Fruit fly (Drosophila melanogaster): ENCODE data around the gene Cen.

Gene Cen

dm6 chr2L:20645394-20645869, 36.2 kb downstream of the Cen start, which contains the start of the genes phr6-4 and CG2608 (continued):
- peak; percentile 91 for TF ChIP-seq CG12155 (GFP tag; optimal IDR thresholded peaks at IDR 0.05)
- TF ChIP-seq CG12299 (tag; optimal IDR thresholded peaks at IDR 0.05): peak; percentile 91
- peak; percentile 90 for TF ChIP-seq nerfin-1 (tag; optimal IDR thresholded peaks at IDR 0.05)
- TF ChIP-seq zen (tag; optimal IDR thresholded peaks at IDR 0.05): peak; percentile 80
- TF ChIP-seq slou (GFP tag; optimal IDR thresholded peaks at IDR 0.05): peak; percentile 87
- peak; percentile 95 for TF ChIP-seq CG2120 (GFP tag; optimal IDR thresholded peaks at IDR 0.05)
- peak; percentile 96 for TF ChIP-seq CG2678 (tag; optimal IDR thresholded peaks at IDR 0.05)
- TF ChIP-seq hb (GFP tag; IDR thresholded peaks at IDR 0.05; ENCODE audit: partially characterized antibody): no peak
- TF ChIP-seq Oaz (GFP tag; IDR thresholded peaks at IDR 0.05): peak; percentile 82
- TF ChIP-seq Lim3 (GFP tag; IDR thresholded peaks at IDR 0.05): 0 out of 2 replicates have a peak, but pooled peaks have one; percentile 43
- peak; percentile 72 for TF ChIP-seq CG8089 (GFP tag; optimal IDR thresholded peaks at IDR 0.05)
- TF ChIP-seq Sin3A (optimal IDR thresholded peaks at IDR 0.05): no peak
- peak; percentile 91 for TF ChIP-seq twi (tag; optimal IDR thresholded peaks at IDR 0.05)
- TF ChIP-seq MESR4 (GFP tag; optimal IDR thresholded peaks at IDR 0.05): peak; percentile 22
- TF ChIP-seq slbo (GFP tag; IDR thresholded peaks at IDR 0.05): peak; percentile 92
- TF ChIP-seq ttk (GFP tag; IDR thresholded peaks at IDR 0.05): peak; percentile 81
- peak; percentile 59 for TF ChIP-seq gcm2 (GFP tag; optimal IDR thresholded peaks at IDR 0.05)
- TF ChIP-seq cwo (GFP tag; optimal IDR thresholded peaks at IDR 0.05): peak; percentile 81
- no peak for TF ChIP-seq HLH4C (GFP tag; IDR thresholded peaks at IDR 0.05; ENCODE audit: partially characterized antibody)
- peak; percentile 90 for TF ChIP-seq Dbx (GFP tag; IDR thresholded peaks at IDR 0.05)
- no peak for TF ChIP-seq yki (optimal IDR thresholded peaks at IDR 0.05)
- peak; percentile 85 for TF ChIP-seq E2f1 (GFP tag; IDR thresholded peaks at IDR 0.05)
- no peak for TF ChIP-seq tll (GFP tag; optimal IDR thresholded peaks at IDR 0.05)
- TF ChIP-seq CG1603 (tag; optimal IDR thresholded peaks at IDR 0.05): peak; percentile 77
- TF ChIP-seq pzg (GFP tag; optimal IDR thresholded peaks at IDR 0.05): peak; percentile 37
- peak; percentile 89 for TF ChIP-seq CG16815 (GFP tag; optimal IDR thresholded peaks at IDR 0.05)
- peak; percentile 54 for TF ChIP-seq CG15073 (GFP tag; optimal IDR thresholded peaks at IDR 0.05)
- TF ChIP-seq org-1 (GFP tag; optimal IDR thresholded peaks at IDR 0.05): peak; percentile 84
- TF ChIP-seq h (optimal IDR thresholded peaks at IDR 0.05): no peak
- peak; percentile 97 for TF ChIP-seq CoRest (tag; optimal IDR thresholded peaks at IDR 0.05)
- peak; percentile 36 for TF ChIP-seq Sry-δ (GFP tag; optimal IDR thresholded peaks at IDR 0.05)
- TF ChIP-seq dmrt11E (tag; optimal IDR thresholded peaks at IDR 0.05): peak; percentile 94
- no peak for TF ChIP-seq CG16779 (GFP tag; IDR thresholded peaks at IDR 0.05)
- peak; percentile 93 for TF ChIP-seq Fer1 (GFP tag; optimal IDR thresholded peaks at IDR 0.05)
- TF ChIP-seq CG8388 (GFP tag; optimal IDR thresholded peaks at IDR 0.05): peak; percentile 92
- TF ChIP-seq Poxn (GFP tag; IDR thresholded peaks at IDR 0.05): peak; percentile 65; the same call in 1 of the 2 replicates
- peak; percentile 96 for TF ChIP-seq CG7839 (tag; optimal IDR thresholded peaks at IDR 0.05)
- TF ChIP-seq emc (GFP tag; optimal IDR thresholded peaks at IDR 0.05): peak; percentile 62
- peak; percentile 85 for TF ChIP-seq Gug (GFP tag; IDR thresholded peaks at IDR 0.05)
- peak; percentile 90 for TF ChIP-seq D19A (tag; optimal IDR thresholded peaks at IDR 0.05)
- no peak for TF ChIP-seq Hr78 (GFP tag; optimal IDR thresholded peaks at IDR 0.05)
- TF ChIP-seq hth (optimal IDR thresholded peaks at IDR 0.05): no peak
- peak; percentile 76 for TF ChIP-seq Ets97D (GFP tag; optimal IDR thresholded peaks at IDR 0.05)
- no peak for TF ChIP-seq aop (GFP tag; IDR thresholded peaks at IDR 0.05)
- TF ChIP-seq Jarid2 (GFP tag; optimal IDR thresholded peaks at IDR 0.05): peak; percentile 66
- peak; percentile 71 for TF ChIP-seq schlank (tag; optimal IDR thresholded peaks at IDR 0.05)
- peak; percentile 73 for TF ChIP-seq Side (GFP tag; optimal IDR thresholded peaks at IDR 0.05)
- peak; percentile 80 for TF ChIP-seq jumu (GFP tag; optimal IDR thresholded peaks at IDR 0.05)
- TF ChIP-seq dimm (GFP tag; IDR thresholded peaks at IDR 0.05): peak; percentile 70
- peak; percentile 92 for TF ChIP-seq Atf-2 (GFP tag; optimal IDR thresholded peaks at IDR 0.05)
- no peak for TF ChIP-seq pita (GFP tag; optimal IDR thresholded peaks at IDR 0.05)
- TF ChIP-seq cato (GFP tag; optimal IDR thresholded peaks at IDR 0.05; ENCODE audit: borderline replicate concordance): peak; percentile 85

Data from whole organism, embryonic.